Worm (Caenorhabditis elegans): ENCODE results near the gene ZK250.14.

ce11 chrII:1945093-1945492 lies at the start of gene ZK250.14:
- TF ChIP-seq tra-4 (tag; optimal IDR thresholded peaks at IDR 0.05) (no peak), tbx-37 (GFP tag; conservative IDR thresholded peaks at IDR 0.05) (no peak), ama-1 (optimal IDR thresholded peaks at IDR 0.05) (no peak), hnd-1 (tag; optimal IDR thresholded peaks at IDR 0.05) (no peak), tbx-11 (GFP tag; IDR thresholded peaks at IDR 0.05) (no peak), aly-1 (tag; optimal IDR thresholded peaks at IDR 0.05) (no peak), ceh-13 (GFP tag; optimal IDR thresholded peaks at IDR 0.05) (no peak), F13C5.2 (tag; optimal IDR thresholded peaks at IDR 0.05) (no peak), scrt-1 (GFP tag; IDR thresholded peaks at IDR 0.05) (no peak), flt-1 (GFP tag; IDR thresholded peaks at IDR 0.05) (no peak), sea-1 (GFP tag; conservative IDR thresholded peaks at IDR 0.05) (no peak)
